Worm (Caenorhabditis elegans) whole organism, L4/young adult: ENCODE results near the gene W01C8.5.

ENCODE experiments used
- W03F9.2 ChIP-seq: fragments of 150-350 bp; optimal IDR thresholded peaks from 2 replicates; lab custom pipeline; 2014; ENCODE audit warnings: missing biosample characterization, missing genetic modification characterization
- dao-5 ChIP-seq: sonication (generic microtip); optimal IDR thresholded peaks from 2 replicates; lab custom pipeline; 2016; ENCODE audit warnings: missing genotype, missing genetic modification characterization, moderate library complexity, missing compliant biosample characterization
- him-1 ChIP-seq: sonication (generic microtip); optimal IDR thresholded peaks from 2 replicates; lab custom pipeline; 2016; ENCODE audit warnings: missing genotype, missing genetic modification reagents, missing genetic modification characterization, missing compliant biosample characterization

DNA sequence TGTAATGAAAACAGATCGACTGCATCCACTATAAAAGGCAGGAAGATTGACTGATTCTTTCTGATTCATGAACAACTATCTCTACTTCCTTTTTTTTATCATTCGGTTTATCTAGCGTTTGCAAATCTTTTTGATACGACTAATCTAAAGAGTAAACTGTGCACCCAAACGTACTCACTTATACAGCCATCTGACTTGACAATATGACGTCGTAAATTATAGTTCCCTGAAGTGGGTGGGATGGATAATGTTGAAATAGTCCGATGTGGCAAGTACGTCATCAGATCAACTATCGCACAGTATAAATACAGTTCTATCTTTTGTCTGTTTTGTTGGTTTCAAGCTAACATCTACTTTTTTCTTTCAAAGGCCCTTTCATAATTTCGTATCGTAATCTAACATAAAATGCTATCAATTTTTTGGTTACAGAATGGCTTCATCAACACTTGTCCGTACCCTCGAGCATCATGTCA lies 50.1 kb downstream of the W01C8.5 start, which contains the start of gene T22B7.3:
- TF ChIP-seq W03F9.2 (tag; lab: Kevin White, UChicago) (no peak), dao-5 (tag; lab: Kevin White, UChicago) (no peak), him-1 (tag; lab: Kevin White, UChicago) (no peak)
